Worm (Caenorhabditis elegans) whole organism, late embryonic: ENCODE results near the gene hira-1.

Experiments used
- C08G9.2 ChIP-seq: sonication (generic microtip); optimal IDR thresholded peaks from 2 replicates; lab custom pipeline; 2016; ENCODE audit warnings: mild to moderate bottlenecking, missing genetic modification characterization, moderate library complexity, missing compliant biosample characterization
- T23F11.4 ChIP-seq: fragments of 200-800 bp; sonication (Bioruptor generic); optimal IDR thresholded peaks from 2 replicates; lab custom pipeline; 2018; ENCODE audit warnings: mild to moderate bottlenecking, missing genetic modification characterization, missing compliant biosample characterization
- ceh-18 ChIP-seq: sonication (generic microtip); optimal IDR thresholded peaks from 2 replicates; lab custom pipeline; 2016; ENCODE audit warnings: missing genetic modification characterization, missing compliant biosample characterization
- ceh-2 ChIP-seq: sonication (generic microtip); optimal IDR thresholded peaks from 2 replicates; lab custom pipeline; 2016; ENCODE audit warnings: missing genotype, missing genetic modification characterization, missing compliant biosample characterization
- ceh-24 ChIP-seq: sonication (generic microtip); optimal IDR thresholded peaks from 2 replicates; lab custom pipeline; 2016; ENCODE audit warnings: mild to moderate bottlenecking, missing genetic modification characterization, missing compliant biosample characterization
- ceh-31 ChIP-seq: sonication (generic microtip); optimal IDR thresholded peaks from 2 replicates; lab custom pipeline; 2016; ENCODE audit warnings: missing genetic modification characterization, missing compliant biosample characterization
- ceh-48 ChIP-seq: sonication (generic microtip); optimal IDR thresholded peaks from 2 replicates; lab custom pipeline; 2016; ENCODE audit warnings: missing genetic modification characterization, inconsistent platforms, missing compliant biosample characterization
- che-1 ChIP-seq: sonication (generic microtip); optimal IDR thresholded peaks from 2 replicates; lab custom pipeline; 2016; ENCODE audit warnings: mild to moderate bottlenecking, missing genetic modification characterization, missing compliant biosample characterization
- dmd-4 ChIP-seq: sonication (generic microtip); optimal IDR thresholded peaks from 2 replicates; lab custom pipeline; 2016; ENCODE audit warnings: borderline replicate concordance, missing genetic modification characterization, missing compliant biosample characterization
- dve-1 ChIP-seq: sonication (generic microtip); optimal IDR thresholded peaks from 2 replicates; lab custom pipeline; 2017; ENCODE audit warnings: antibody characterized with exemption, mild to moderate bottlenecking, missing genetic modification characterization, missing compliant biosample characterization
- elt-2 ChIP-seq: sonication (generic microtip); optimal IDR thresholded peaks from 2 replicates; lab custom pipeline; 2016; ENCODE audit warnings: missing genetic modification reagents, missing genetic modification characterization, missing compliant biosample characterization
- elt-4 ChIP-seq: sonication (generic microtip); optimal IDR thresholded peaks from 2 replicates; lab custom pipeline; 2016; ENCODE audit warnings: missing genetic modification characterization, missing compliant biosample characterization
- ets-4 ChIP-seq: sonication (generic microtip); optimal IDR thresholded peaks from 2 replicates; lab custom pipeline; 2016; ENCODE audit warnings: missing genetic modification characterization, missing compliant biosample characterization
- eyg-1 ChIP-seq: sonication (generic microtip); optimal IDR thresholded peaks from 2 replicates; lab custom pipeline; 2016; ENCODE audit warnings: missing genotype, missing genetic modification characterization, missing compliant biosample characterization
- fax-1 ChIP-seq: sonication (generic microtip); optimal IDR thresholded peaks from 2 replicates; lab custom pipeline; 2016; ENCODE audit warnings: missing genotype, missing genetic modification characterization, missing compliant biosample characterization
- gmeb-2 ChIP-seq: sonication (generic microtip); optimal IDR thresholded peaks from 2 replicates; lab custom pipeline; 2016; ENCODE audit warnings: missing genetic modification characterization, inconsistent platforms, missing compliant biosample characterization
- hlh-15 ChIP-seq: sonication (generic microtip); optimal IDR thresholded peaks from 2 replicates; lab custom pipeline; 2016; ENCODE audit warnings: missing genetic modification characterization, missing compliant biosample characterization
- hlh-30 ChIP-seq: sonication (generic microtip); optimal IDR thresholded peaks from 2 replicates; lab custom pipeline; 2017; ENCODE audit warnings: antibody characterized with exemption, missing genetic modification characterization, missing compliant biosample characterization; ENCODE audit not compliant: insufficient read depth
- lim-6 ChIP-seq: sonication (generic microtip); optimal IDR thresholded peaks from 2 replicates; lab custom pipeline; 2016; ENCODE audit warnings: missing genetic modification characterization, missing compliant biosample characterization
- lin-11 ChIP-seq: fragments of 200-800 bp; sonication (Bioruptor generic); optimal IDR thresholded peaks from 2 replicates; lab custom pipeline; 2018; ENCODE audit warnings: mild to moderate bottlenecking, missing genetic modification characterization, missing compliant biosample characterization
- mec-3 ChIP-seq: sonication (generic microtip); optimal IDR thresholded peaks from 2 replicates; lab custom pipeline; 2016; ENCODE audit warnings: borderline replicate concordance, missing genetic modification characterization, missing compliant biosample characterization
- nfya-1 ChIP-seq: sonication (generic microtip); optimal IDR thresholded peaks from 2 replicates; lab custom pipeline; 2017; ENCODE audit warnings: missing genetic modification characterization, mild to moderate bottlenecking, missing compliant biosample characterization, antibody characterized with exemption, moderate library complexity
- npax-4 ChIP-seq: sonication (generic microtip); optimal IDR thresholded peaks from 2 replicates; lab custom pipeline; 2016; ENCODE audit warnings: missing genetic modification characterization, missing compliant biosample characterization
- pag-3 ChIP-seq: sonication (generic microtip); optimal IDR thresholded peaks from 2 replicates; lab custom pipeline; 2016; ENCODE audit warnings: missing compliant biosample characterization, missing genetic modification characterization, borderline replicate concordance
- pax-1 ChIP-seq: fragments of 150-350 bp; optimal IDR thresholded peaks from 2 replicates; lab custom pipeline; 2014; ENCODE audit warnings: missing biosample characterization, missing genetic modification characterization
- pros-1 ChIP-seq: fragments of 150-350 bp; optimal IDR thresholded peaks from 2 replicates; lab custom pipeline; 2014; ENCODE audit warnings: missing biosample characterization, missing genetic modification reagents, missing genetic modification characterization
- ref-2 ChIP-seq: sonication (generic microtip); optimal IDR thresholded peaks from 2 replicates; lab custom pipeline; 2016; ENCODE audit warnings: missing genetic modification characterization, missing compliant biosample characterization
- sdc-2 ChIP-seq: sonication (generic microtip); optimal IDR thresholded peaks from 2 replicates; lab custom pipeline; 2016; ENCODE audit warnings: missing genotype, missing genetic modification characterization, missing compliant biosample characterization
- syd-9 ChIP-seq: sonication (generic microtip); optimal IDR thresholded peaks from 2 replicates; lab custom pipeline; 2016; ENCODE audit warnings: mild to moderate bottlenecking, missing genetic modification characterization, moderate library complexity, missing compliant biosample characterization
- tbx-7 ChIP-seq: sonication (generic microtip); optimal IDR thresholded peaks from 2 replicates; lab custom pipeline; 2016; ENCODE audit warnings: missing genotype, missing genetic modification characterization, missing compliant biosample characterization
- ttx-3 ChIP-seq: sonication (generic microtip); optimal IDR thresholded peaks from 2 replicates; lab custom pipeline; 2016; ENCODE audit warnings: missing genetic modification reagents, missing genetic modification characterization, missing compliant biosample characterization
- unc-55 ChIP-seq: sonication (generic microtip); optimal IDR thresholded peaks from 2 replicates; lab custom pipeline; 2017; ENCODE audit warnings: missing biosample characterization, missing genetic modification reagents, missing genetic modification characterization
- unc-86 ChIP-seq: sonication (generic microtip); optimal IDR thresholded peaks from 2 replicates; lab custom pipeline; 2016; ENCODE audit warnings: missing genetic modification characterization, missing compliant biosample characterization
- zip-5 ChIP-seq: sonication (generic microtip); optimal IDR thresholded peaks from 2 replicates; lab custom pipeline; 2016; ENCODE audit warnings: missing genetic modification characterization, missing compliant biosample characterization
- ztf-16 ChIP-seq: sonication (generic microtip); optimal IDR thresholded peaks from 2 replicates; lab custom pipeline; 2017; ENCODE audit warnings: missing genetic modification characterization, missing compliant biosample characterization

Gene hira-1

ce11 chrIII:5190179-5190578, 745 bp upstream of the hira-1 start:
- no peak for TF ChIP-seq gmeb-2 (tag; lab: Kevin White, UChicago)
- TF ChIP-seq unc-55 (GFP tag; lab: Kevin White, UChicago), result no peak
- TF ChIP-seq ceh-31 (tag; lab: Kevin White, UChicago), result peak; percentile 47
- peak; percentile 50 for TF ChIP-seq ref-2 (tag; lab: Kevin White, UChicago)
- no peak for TF ChIP-seq mec-3 (tag; lab: Kevin White, UChicago)
- peak; percentile 79 for TF ChIP-seq C08G9.2 (tag; lab: Kevin White, UChicago)
- TF ChIP-seq tbx-7 (tag; lab: Kevin White, UChicago), result peak; percentile 25
- no peak for TF ChIP-seq T23F11.4
- TF ChIP-seq ceh-2 (tag; lab: Kevin White, UChicago), result peak; percentile 20
- peak; percentile 91 for TF ChIP-seq ets-4 (tag; lab: Kevin White, UChicago)
- peak; percentile 35 for TF ChIP-seq zip-5
- no peak for TF ChIP-seq ttx-3 (tag; lab: Kevin White, UChicago)
- no peak for TF ChIP-seq ceh-18 (tag; lab: Kevin White, UChicago)
- no peak for TF ChIP-seq pros-1 (tag; lab: Kevin White, UChicago)
- peak; percentile 21 for TF ChIP-seq lim-6 (tag; lab: Kevin White, UChicago)
- no peak for TF ChIP-seq dmd-4
- no peak for TF ChIP-seq lin-11
- no peak for TF ChIP-seq elt-4 (tag; lab: Kevin White, UChicago)
- no peak for TF ChIP-seq elt-2 (tag; lab: Kevin White, UChicago)

- TF ChIP-seq hlh-30 (tag; lab: Kevin White, UChicago) (peak; percentile 18), T23F11.4 (no peak)
Observed at ce11 chrIII:5193266-5193665, 2.3 kb downstream of the hira-1 start.

DNA sequence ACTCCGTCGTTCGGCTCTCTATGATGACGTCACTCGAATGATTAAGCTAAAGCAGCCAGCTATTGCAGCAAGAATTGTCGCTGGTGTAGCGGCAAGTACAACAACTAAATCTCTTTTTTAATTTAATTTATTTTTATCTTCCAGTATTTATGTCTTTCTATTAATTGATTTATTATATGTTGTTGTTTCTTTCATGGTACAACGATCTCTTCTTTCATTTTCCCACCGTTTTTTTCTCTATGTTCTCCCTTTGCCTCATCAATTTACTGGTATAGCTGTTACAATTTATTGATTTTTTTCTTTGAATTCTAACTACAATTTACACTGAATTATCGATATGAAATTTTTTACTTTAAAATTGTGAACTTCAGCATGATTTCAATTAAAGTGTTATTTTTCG, 4.8 kb downstream of the hira-1 start, which contains the start of gene moc-6:
Gene moc-6, plus strand, starts transcription at position 301 of the 400 bp plus-strand sequence.
- TF ChIP-seq mec-3 (tag; lab: Kevin White, UChicago), result no peak
- no peak for TF ChIP-seq unc-86 (tag; lab: Kevin White, UChicago)
- TF ChIP-seq ztf-16 (tag; lab: Kevin White, UChicago), result no peak
- no peak for TF ChIP-seq ceh-31 (tag; lab: Kevin White, UChicago)
- TF ChIP-seq hlh-15, result no peak
- TF ChIP-seq nfya-1, result no peak
- no peak for TF ChIP-seq che-1 (tag; lab: Kevin White, UChicago)
- no peak for TF ChIP-seq dve-1 (tag; lab: Kevin White, UChicago)
- TF ChIP-seq fax-1 (tag; lab: Kevin White, UChicago), result no peak

DNA sequence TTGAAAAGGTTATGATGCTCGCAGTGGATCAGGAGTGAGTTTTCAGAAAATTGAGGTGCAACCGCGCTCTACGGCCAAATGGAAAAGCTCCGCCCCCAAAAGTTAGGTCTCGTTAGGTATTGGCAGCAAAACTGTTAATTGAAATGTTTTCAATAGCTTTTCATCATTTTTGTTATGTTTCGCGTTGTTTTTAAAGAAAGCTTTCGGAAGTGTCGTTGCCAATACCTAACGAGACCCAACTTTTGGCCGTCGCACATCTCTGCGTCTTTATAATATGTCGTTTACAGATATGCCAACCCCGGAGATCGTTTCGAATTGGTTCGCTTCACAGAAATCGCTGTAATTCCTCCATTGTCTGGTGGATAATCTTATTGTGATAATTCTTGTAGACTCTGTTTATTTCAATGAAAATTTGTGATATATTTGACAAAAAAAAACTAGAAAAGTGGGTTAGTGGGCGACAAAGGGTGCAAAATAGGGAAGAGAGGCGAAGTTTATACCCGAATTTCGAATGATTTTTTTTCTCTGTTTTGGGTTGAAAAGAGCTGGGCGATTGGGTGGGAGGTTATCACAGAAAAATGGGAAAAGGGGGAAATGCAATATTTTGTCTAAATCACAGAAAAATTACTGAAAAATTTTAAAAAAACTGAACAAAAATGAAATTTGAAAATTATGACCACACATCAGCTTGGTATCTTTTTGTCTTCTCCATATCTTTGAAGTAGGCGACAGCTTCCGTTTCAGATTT, 5.5 kb downstream of the hira-1 start:
- TF ChIP-seq ceh-48 (tag; lab: Kevin White, UChicago), result no peak
- no peak for TF ChIP-seq pax-1 (tag; lab: Kevin White, UChicago)
- no peak for TF ChIP-seq npax-4 (tag; lab: Kevin White, UChicago)
- no peak for TF ChIP-seq pag-3 (tag; lab: Kevin White, UChicago)
- TF ChIP-seq eyg-1 (tag; lab: Kevin White, UChicago), result no peak
- TF ChIP-seq ceh-24, result no peak
- no peak for TF ChIP-seq ceh-2 (tag; lab: Kevin White, UChicago)
- TF ChIP-seq zip-5, result no peak
- no peak for TF ChIP-seq nfya-1
- TF ChIP-seq syd-9 (tag; lab: Kevin White, UChicago), result no peak
- no peak for TF ChIP-seq sdc-2 (tag; lab: Kevin White, UChicago)
